Worm (Caenorhabditis elegans) whole organism, L1 larva: Measurements from ENCODE around the gene clec-28.

ENCODE experiments used
- fkh-10 ChIP-seq: sonication (generic microtip); optimal IDR thresholded peaks from 2 replicates; lab custom pipeline; 2017; ENCODE audit warnings: missing biosample characterization, missing genetic modification reagents, missing genetic modification characterization
- jun-1 ChIP-seq: fragments of 150-350 bp; optimal IDR thresholded peaks from 2 replicates; lab custom pipeline; 2014; ENCODE audit warnings: missing biosample characterization, missing genetic modification reagents, missing genetic modification characterization
- nhr-77 ChIP-seq: fragments of 150-350 bp; optimal IDR thresholded peaks from 2 replicates; lab custom pipeline; 2014; ENCODE audit warnings: missing biosample characterization, missing genetic modification characterization
- nhr-90 ChIP-seq: sonication (generic microtip); optimal IDR thresholded peaks from 2 replicates; lab custom pipeline; 2016; ENCODE audit warnings: mild to moderate bottlenecking, missing genetic modification characterization, missing compliant biosample characterization; ENCODE audit not compliant: poor library complexity

DNA sequence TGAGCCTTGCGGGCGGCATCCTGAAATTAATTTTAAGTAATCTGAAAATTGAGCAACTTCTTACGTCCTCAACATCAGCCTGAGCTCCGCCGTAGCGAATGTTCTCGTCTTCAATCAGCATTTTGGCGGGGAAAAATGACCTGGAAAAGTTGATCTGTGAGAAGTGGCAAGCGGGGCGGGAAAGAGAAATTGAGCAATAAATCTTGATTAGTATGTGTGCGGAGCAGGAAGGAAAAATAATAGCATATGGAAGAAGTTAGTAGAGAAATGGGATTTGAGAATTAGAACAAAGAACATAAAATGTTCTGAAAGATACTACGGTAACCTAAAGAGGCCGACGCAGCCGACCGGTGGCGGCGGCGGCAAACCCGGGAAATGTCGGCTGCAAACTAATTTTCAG is 30.5 kb upstream of the clec-28 start, which contains the start of gene tni-3:
- TF ChIP-seq jun-1 (tag; lab: Kevin White, UChicago) (no peak), nhr-90 (tag; lab: Kevin White, UChicago) (no peak), nhr-77 (tag; lab: Kevin White, UChicago) (no peak), fkh-10 (GFP tag; lab: Kevin White, UChicago) (no peak)
